Worm (Caenorhabditis elegans): Measurements from ENCODE around the gene lec-2.

ce11 chrII:9970438-9971092 lies 45.4 kb downstream of the lec-2 start, which contains the start of gene R53.5:
- TF ChIP-seq mdl-1 (tag; optimal IDR thresholded peaks at IDR 0.05) (no peak), elt-3 (tag; optimal IDR thresholded peaks at IDR 0.05) (no peak), aly-2 (tag; optimal IDR thresholded peaks at IDR 0.05) (no peak), alr-1 (tag; optimal IDR thresholded peaks at IDR 0.05) (no peak), peb-1 (tag; optimal IDR thresholded peaks at IDR 0.05) (no peak), crh-2 (tag; optimal IDR thresholded peaks at IDR 0.05) (no peak), nhr-129 (tag; optimal IDR thresholded peaks at IDR 0.05) (no peak), sem-4 (tag; optimal IDR thresholded peaks at IDR 0.05) (no peak)

All from whole organism, L2 larva.